Fruit fly (Drosophila melanogaster): ENCODE measurements around the gene CG43091.

CG43091 gene

dm6 chr3R:22724149-22724973 is 44.2 kb downstream of the CG43091 start, which contains the start of gene Irp-1A (continued):
- TF ChIP-seq ranshi (GFP tag; IDR thresholded peaks at IDR 0.05), result peak; percentile 75
- peak; percentile 43 for TF ChIP-seq CG32767 (GFP tag; IDR thresholded peaks at IDR 0.05)
- TF ChIP-seq CG17612 (GFP tag; IDR thresholded peaks at IDR 0.05), result 0 out of 2 replicates have a peak, but pooled peaks have one; percentile 22
- no peak for TF ChIP-seq Ets65A (GFP tag)
- TF ChIP-seq Doc3 (GFP tag; IDR thresholded peaks at IDR 0.05; ENCODE audit: partially characterized antibody), result peak; percentile 77
- peak; percentile 68 for TF ChIP-seq CG9437 (GFP tag; optimal IDR thresholded peaks at IDR 0.05)
- peak; percentile 65 for TF ChIP-seq CG7963 (GFP tag; IDR thresholded peaks at IDR 0.05; ENCODE audit: partially characterized antibody)
- TF ChIP-seq CG14965 (GFP tag; optimal IDR thresholded peaks at IDR 0.05; ENCODE audit: borderline replicate concordance), result no peak
- peak; percentile 78 for TF ChIP-seq sna (GFP tag; IDR thresholded peaks at IDR 0.05; ENCODE audit: partially characterized antibody)
- TF ChIP-seq CG4617 (GFP tag; optimal IDR thresholded peaks at IDR 0.05; ENCODE audit: borderline replicate concordance), result peak; percentile 76
- no peak for TF ChIP-seq pnt (GFP tag; optimal IDR thresholded peaks at IDR 0.05)
- TF ChIP-seq shn (GFP tag; optimal IDR thresholded peaks at IDR 0.05), result no peak
- no peak for TF ChIP-seq Optix (GFP tag; IDR thresholded peaks at IDR 0.05)
- TF ChIP-seq crol (GFP tag; IDR thresholded peaks at IDR 0.05), result no peak
- peak; percentile 23 for TF ChIP-seq vfl (GFP tag; optimal IDR thresholded peaks at IDR 0.05)
- TF ChIP-seq ap (GFP tag; IDR thresholded peaks at IDR 0.05), result peak; percentile 58
- no peak for TF ChIP-seq gt (GFP tag; IDR thresholded peaks at IDR 0.05)
- peak in 1 of 2 experiments; percentile 23 for TF ChIP-seq Hr78 (GFP tag; optimal IDR thresholded peaks at IDR 0.05)
- peak; percentile 53 for TF ChIP-seq fd3F (GFP tag; optimal IDR thresholded peaks at IDR 0.05)
- peak; percentile 14 for TF ChIP-seq chn (GFP tag; optimal IDR thresholded peaks at IDR 0.05)
- TF ChIP-seq seq (GFP tag; IDR thresholded peaks at IDR 0.05), result no peak
- no peak for TF ChIP-seq eve (GFP tag; optimal IDR thresholded peaks at IDR 0.05)
- no peak for TF ChIP-seq cad (GFP tag; optimal IDR thresholded peaks at IDR 0.05)
- TF ChIP-seq Ravus (GFP tag; IDR thresholded peaks at IDR 0.05), result peak; percentile 2; the same call in 1 of the 2 replicates
- TF ChIP-seq lab (GFP tag; optimal IDR thresholded peaks at IDR 0.05), result peak; percentile 85
- TF ChIP-seq dmrt99B (tag; optimal IDR thresholded peaks at IDR 0.05), result peak; percentile 83
- TF ChIP-seq rib (GFP tag; IDR thresholded peaks at IDR 0.05), result 0 out of 2 replicates have a peak, but pooled peaks have one; percentile 17
- no peak for TF ChIP-seq CG8281 (tag; optimal IDR thresholded peaks at IDR 0.05)
- peak; percentile 12 for TF ChIP-seq CG16815 (GFP tag; optimal IDR thresholded peaks at IDR 0.05)
- TF ChIP-seq cg (GFP tag; optimal IDR thresholded peaks at IDR 0.05), result no peak
- peak; percentile 79 for TF ChIP-seq CG6791 (GFP tag; IDR thresholded peaks at IDR 0.05; ENCODE audit: partially characterized antibody)
- peak; percentile 72 for TF ChIP-seq Hr3 (GFP tag; optimal IDR thresholded peaks at IDR 0.05)
- TF ChIP-seq NfI (GFP tag; optimal IDR thresholded peaks at IDR 0.05), result peak; percentile 62
- TF ChIP-seq CG8924 (tag; optimal IDR thresholded peaks at IDR 0.05), result peak; percentile 88
- peak; percentile 9 for TF ChIP-seq CG1529 (GFP tag; optimal IDR thresholded peaks at IDR 0.05)
- no peak for TF ChIP-seq CG5245 (GFP tag; optimal IDR thresholded peaks at IDR 0.05)
- no peak for TF ChIP-seq CG10565 (GFP tag; optimal IDR thresholded peaks at IDR 0.05)
- TF ChIP-seq mam (GFP tag; optimal IDR thresholded peaks at IDR 0.05), result peak; percentile 58
- TF ChIP-seq stwl (tag; optimal IDR thresholded peaks at IDR 0.05), result peak; percentile 34
- peak in 1 of 2 experiments; percentile 54 for TF ChIP-seq Pdp1 (GFP tag; optimal IDR thresholded peaks at IDR 0.05)
- no peak for TF ChIP-seq CG8765 (GFP tag; IDR thresholded peaks at IDR 0.05)
- TF ChIP-seq Ssrp (tag; optimal IDR thresholded peaks at IDR 0.05), result peak; percentile 66
- no peak for TF ChIP-seq CG30431 (GFP tag; optimal IDR thresholded peaks at IDR 0.05)
- peak; percentile 21 for TF ChIP-seq ATbp (GFP tag; optimal IDR thresholded peaks at IDR 0.05)
- peak; percentile 73 for TF ChIP-seq lilli (GFP tag; optimal IDR thresholded peaks at IDR 0.05)
- TF ChIP-seq Dll (GFP tag; IDR thresholded peaks at IDR 0.05; ENCODE audit: partially characterized antibody), result peak; percentile 87
- TF ChIP-seq disco-r (GFP tag; optimal IDR thresholded peaks at IDR 0.05), result no peak
- peak; percentile 81 for TF ChIP-seq CG13424 (tag; optimal IDR thresholded peaks at IDR 0.05)

All from whole organism, embryonic.